Fruit fly (Drosophila melanogaster) whole organism: ENCODE results near the gene CG11164.

Source experiments
- CG8478 ChIP-seq: fragments of >200 bp; optimal IDR thresholded peaks from 2 replicates; lab custom pipeline; 2018; ENCODE audit warnings: inconsistent platforms
- Dll ChIP-seq: fragments of >200 bp; optimal IDR thresholded peaks from 2 replicates; lab custom pipeline; 2017
- EcR ChIP-seq, 2 experiments: fragments of >200 bp; optimal IDR thresholded peaks; 2 replicates each; lab custom pipeline; 2017; ENCODE audit warnings: missing biosample characterization in 2 of 2, missing genetic modification characterization in 2 of 2, missing genetic modification reagents in 2 of 2
- pan ChIP-seq: fragments of >200 bp; optimal IDR thresholded peaks from 2 replicates; lab custom pipeline; 2017
- psq ChIP-seq: fragments of >200 bp; optimal IDR thresholded peaks from 2 replicates; lab custom pipeline; 2017

dm6 chrX:13646175-13646574 is 21.6 kb upstream of the CG11164 start:
- TF ChIP-seq EcR (GFP tag; optimal IDR thresholded peaks at IDR 0.05; lab: Kevin White, UChicago) (no peak), psq (lab: Kevin White, UChicago) (no peak), Dll (lab: Kevin White, UChicago) (no peak), CG8478 (lab: Kevin White, UChicago) (no peak), pan (no peak)
